Worm (Caenorhabditis elegans) whole organism, L2 larva: ENCODE measurements around the gene mks-3.

Experiments used
- C34F6.9 ChIP-seq: fragments of 150-350 bp; optimal IDR thresholded peaks from 2 replicates; lab custom pipeline; 2014; ENCODE audit warnings: missing biosample characterization, missing genetic modification characterization
- F13H6.1 ChIP-seq: sonication (generic microtip); optimal IDR thresholded peaks from 2 replicates; lab custom pipeline; 2016; ENCODE audit warnings: missing genetic modification characterization, missing compliant biosample characterization
- R02D3.7 ChIP-seq: fragments of 150-350 bp; optimal IDR thresholded peaks from 2 replicates; lab custom pipeline; 2014; ENCODE audit warnings: missing biosample characterization, missing genetic modification characterization
- Y55F3AM.14 ChIP-seq: fragments of 200-800 bp; sonication (Bioruptor generic); optimal IDR thresholded peaks from 2 replicates; lab custom pipeline; 2018; ENCODE audit warnings: mild to moderate bottlenecking, missing genetic modification characterization, missing compliant biosample characterization
- ZK546.5 ChIP-seq: sonication (generic microtip); optimal IDR thresholded peaks from 2 replicates; lab custom pipeline; 2017; ENCODE audit warnings: missing biosample characterization, missing genetic modification characterization
- alr-1 ChIP-seq: fragments of 150-350 bp; optimal IDR thresholded peaks from 2 replicates; lab custom pipeline; 2014; ENCODE audit warnings: missing biosample characterization, missing genetic modification characterization
- aly-2 ChIP-seq: fragments of 150-350 bp; optimal IDR thresholded peaks from 2 replicates; lab custom pipeline; 2014; ENCODE audit warnings: missing biosample characterization, missing genetic modification characterization
- blmp-1 ChIP-seq: sonication (generic microtip); optimal IDR thresholded peaks from 2 replicates; lab custom pipeline; 2017; ENCODE audit warnings: missing genetic modification characterization, mild to moderate bottlenecking, missing compliant biosample characterization, antibody characterized with exemption, moderate library complexity; ENCODE audit not compliant: insufficient read depth
- ceh-16 ChIP-seq: fragments of 150-350 bp; optimal IDR thresholded peaks from 2 replicates; lab custom pipeline; 2014; ENCODE audit warnings: missing biosample characterization, missing genetic modification characterization
- ceh-82 ChIP-seq: fragments of 150-350 bp; optimal IDR thresholded peaks from 2 replicates; lab custom pipeline; 2014; ENCODE audit warnings: missing biosample characterization, missing genetic modification characterization
- crh-2 ChIP-seq: sonication (generic microtip); optimal IDR thresholded peaks from 2 replicates; lab custom pipeline; 2017; ENCODE audit warnings: missing biosample characterization, missing genetic modification characterization
- elt-1 ChIP-seq: fragments of 150-350 bp; optimal IDR thresholded peaks from 2 replicates; lab custom pipeline; 2014; ENCODE audit warnings: missing biosample characterization, missing genetic modification characterization
- elt-3 ChIP-seq: sonication (generic microtip); optimal IDR thresholded peaks from 2 replicates; lab custom pipeline; 2017; ENCODE audit warnings: missing biosample characterization, missing genetic modification characterization
- fos-1 ChIP-seq: fragments of 150-350 bp; optimal IDR thresholded peaks from 2 replicates; lab custom pipeline; 2014; ENCODE audit warnings: missing biosample characterization, missing genetic modification characterization
- lin-13 ChIP-seq: fragments of 150-350 bp; optimal IDR thresholded peaks from 2 replicates; lab custom pipeline; 2014; ENCODE audit warnings: missing biosample characterization, missing genetic modification reagents, missing genetic modification characterization
- lin-39 ChIP-seq: fragments of 150-350 bp; optimal IDR thresholded peaks from 2 replicates; lab custom pipeline; 2014; ENCODE audit warnings: missing biosample characterization, missing genetic modification reagents, missing genetic modification characterization
- lsy-2 ChIP-seq, 2 experiments: fragments of 150-350 bp in 1 of 2; sonication (generic microtip) in 1 of 2; optimal IDR thresholded peaks; 2 replicates each; lab custom pipeline; 2014 to 2017; ENCODE audit warnings: missing biosample characterization in 2 of 2, missing genetic modification characterization in 2 of 2
- mbf-1 ChIP-seq: sonication (generic microtip); optimal IDR thresholded peaks from 2 replicates; lab custom pipeline; 2017; ENCODE audit warnings: missing biosample characterization, missing genetic modification characterization
- mdl-1 ChIP-seq, 2 experiments: fragments of 150-350 bp in 1 of 2; sonication (generic microtip) in 1 of 2; optimal IDR thresholded peaks; 2 replicates each; lab custom pipeline; 2017; ENCODE audit warnings: missing biosample characterization in 2 of 2, missing genetic modification characterization in 2 of 2
- nhr-10 ChIP-seq: sonication (generic microtip); optimal IDR thresholded peaks from 2 replicates; lab custom pipeline; 2017; ENCODE audit warnings: missing biosample characterization, missing genetic modification characterization
- nhr-11 ChIP-seq: fragments of 150-350 bp; optimal IDR thresholded peaks from 2 replicates; lab custom pipeline; 2014; ENCODE audit warnings: missing biosample characterization, missing genetic modification characterization
- nhr-12 ChIP-seq: fragments of 150-350 bp; optimal IDR thresholded peaks from 2 replicates; lab custom pipeline; 2014; ENCODE audit warnings: missing biosample characterization, missing genetic modification characterization
- nhr-21 ChIP-seq: fragments of 150-350 bp; optimal IDR thresholded peaks from 2 replicates; lab custom pipeline; 2014; ENCODE audit warnings: missing biosample characterization, missing genetic modification characterization
- nhr-23 ChIP-seq: fragments of 150-350 bp; optimal IDR thresholded peaks from 2 replicates; lab custom pipeline; 2014; ENCODE audit warnings: missing biosample characterization, missing genetic modification reagents, missing genetic modification characterization
- nhr-237 ChIP-seq: fragments of 150-350 bp; optimal IDR thresholded peaks from 2 replicates; lab custom pipeline; 2014; ENCODE audit warnings: missing biosample characterization, missing genetic modification characterization
- nhr-25 ChIP-seq: fragments of 150-350 bp; sonication (generic microtip); optimal IDR thresholded peaks from 3 replicates; lab custom pipeline; 2014; ENCODE audit warnings: missing biosample characterization, missing genetic modification characterization
- nhr-6 ChIP-seq: fragments of 150-350 bp; optimal IDR thresholded peaks from 2 replicates; lab custom pipeline; 2014; ENCODE audit warnings: missing biosample characterization, missing genetic modification characterization
- sem-4 ChIP-seq: fragments of 150-350 bp; optimal IDR thresholded peaks from 2 replicates; lab custom pipeline; 2014; ENCODE audit warnings: missing biosample characterization, missing genetic modification reagents, missing genetic modification characterization
- skn-1 ChIP-seq: sonication (generic microtip); optimal IDR thresholded peaks from 2 replicates; lab custom pipeline; 2017; ENCODE audit warnings: missing biosample characterization, missing genetic modification characterization
- sma-3 ChIP-seq: sonication (generic microtip); optimal IDR thresholded peaks from 2 replicates; lab custom pipeline; 2016; ENCODE audit warnings: missing genetic modification reagents, missing genetic modification characterization, missing compliant biosample characterization
- sma-9 ChIP-seq, 2 experiments: fragments of 150-350 bp in 1 of 2; sonication (generic microtip) in 1 of 2; optimal IDR thresholded peaks; 2 replicates each; lab custom pipeline; 2014 to 2016; ENCODE audit warnings: missing genetic modification characterization in 2 of 2, mild to moderate bottlenecking in 1 of 2, missing biosample characterization in 1 of 2, missing compliant biosample characterization in 1 of 2, missing genetic modification reagents in 1 of 2, moderate library complexity in 1 of 2
- snpc-4 ChIP-seq: fragments of 150-350 bp; optimal IDR thresholded peaks from 2 replicates; lab custom pipeline; 2014; ENCODE audit warnings: missing biosample characterization, missing genetic modification characterization
- unc-39 ChIP-seq: fragments of 150-350 bp; optimal IDR thresholded peaks from 2 replicates; lab custom pipeline; 2014; ENCODE audit warnings: missing biosample characterization, missing genetic modification characterization
- unc-62 ChIP-seq: fragments of 150-350 bp; optimal IDR thresholded peaks from 2 replicates; lab custom pipeline; 2014; ENCODE audit warnings: missing biosample characterization, missing genetic modification reagents, missing genetic modification characterization
- zag-1 ChIP-seq: fragments of 150-350 bp; optimal IDR thresholded peaks from 2 replicates; lab custom pipeline; 2014; ENCODE audit warnings: missing biosample characterization, missing genetic modification characterization
- ztf-11 ChIP-seq: sonication (generic microtip); optimal IDR thresholded peaks from 2 replicates; lab custom pipeline; 2017; ENCODE audit warnings: missing biosample characterization, missing genetic modification characterization
- ztf-4 ChIP-seq: fragments of 150-350 bp; optimal IDR thresholded peaks from 2 replicates; lab custom pipeline; 2014; ENCODE audit warnings: missing biosample characterization, missing genetic modification characterization

mks-3 gene

DNA sequence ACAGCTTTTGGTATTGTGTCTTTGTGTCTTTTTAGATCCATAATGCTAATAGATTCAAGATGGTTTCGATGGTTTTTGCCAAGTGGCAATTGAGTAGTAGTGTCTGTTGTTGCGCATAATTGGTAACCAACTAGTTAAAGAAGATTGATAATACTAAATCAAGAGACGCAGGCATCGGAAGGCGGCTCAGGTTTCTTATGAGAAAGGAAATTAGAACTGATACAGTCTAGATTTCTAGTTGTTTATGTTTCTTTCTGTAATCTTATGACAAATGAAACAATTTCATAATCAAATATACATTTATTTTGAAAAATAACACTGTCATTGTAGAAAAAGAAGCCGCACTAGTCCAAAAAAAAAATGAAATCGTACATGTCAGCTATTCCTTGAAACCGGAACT, 29.6 kb downstream of the mks-3 start, which contains the start of gene ZK1290.10:
ZK1290.10 (minus strand) TSS at position 101 of the 400 bp plus-strand sequence.
- no peak for TF ChIP-seq aly-2 (tag; lab: Kevin White, UChicago)
- no peak for TF ChIP-seq nhr-10 (tag; lab: Kevin White, UChicago)
- no peak for TF ChIP-seq fos-1
- TF ChIP-seq sma-3: no peak
- TF ChIP-seq ceh-16 (tag; lab: Kevin White, UChicago): no peak
- no peak for TF ChIP-seq zag-1 (tag; lab: Kevin White, UChicago)
- no peak for TF ChIP-seq lsy-2 (tag; optimal IDR thresholded peaks at IDR 0.05; lab: Kevin White, UChicago)
- no peak for TF ChIP-seq nhr-237 (tag; lab: Kevin White, UChicago)
- no peak for TF ChIP-seq ztf-4
- no peak for TF ChIP-seq lin-39 (tag; lab: Kevin White, UChicago)
- TF ChIP-seq Y55F3AM.14: no peak
- no peak for TF ChIP-seq R02D3.7 (tag; lab: Kevin White, UChicago)
- TF ChIP-seq ztf-11 (tag; lab: Kevin White, UChicago): no peak
- no peak for TF ChIP-seq elt-3 (tag; lab: Kevin White, UChicago)

- TF ChIP-seq F13H6.1 (tag; lab: Kevin White, UChicago): no peak
- TF ChIP-seq fos-1: no peak
- TF ChIP-seq nhr-21 (tag; lab: Kevin White, UChicago): no peak
- no peak for TF ChIP-seq ztf-4
- no peak for TF ChIP-seq ZK546.5 (tag; lab: Kevin White, UChicago)
- no peak for TF ChIP-seq unc-62 (GFP tag; lab: Kevin White, UChicago)
- TF ChIP-seq aly-2 (tag; lab: Kevin White, UChicago): no peak
- TF ChIP-seq skn-1 (tag; lab: Kevin White, UChicago): no peak
- no peak for TF ChIP-seq Y55F3AM.14
- no peak for TF ChIP-seq elt-1 (tag; lab: Kevin White, UChicago)
- no peak for TF ChIP-seq ceh-82 (tag; lab: Kevin White, UChicago)
- TF ChIP-seq blmp-1 (tag; lab: Kevin White, UChicago): no peak
- TF ChIP-seq elt-3 (tag; lab: Kevin White, UChicago): no peak
- no peak for TF ChIP-seq sem-4 (tag; lab: Kevin White, UChicago)
- TF ChIP-seq crh-2 (tag; lab: Kevin White, UChicago): no peak
- no peak for TF ChIP-seq snpc-4 (tag; lab: Kevin White, UChicago)
Observed at ce11 chrII:7549035-7549434, 34.4 kb downstream of the mks-3 start, which contains the start of gene tph-1. Gene tph-1, plus strand, starts transcription at chrII:7549335.

ce11 chrII:7548044-7548443, 35.4 kb downstream of the mks-3 start, which contains the start of gene fbxa-224:
Gene fbxa-224, minus strand, starts transcription at chrII:7548144.
- TF ChIP-seq crh-2 (tag; lab: Kevin White, UChicago) (no peak), skn-1 (tag; lab: Kevin White, UChicago) (no peak), unc-62 (GFP tag; lab: Kevin White, UChicago) (no peak), sma-9 (GFP tag; optimal IDR thresholded peaks at IDR 0.05; lab: Kevin White, UChicago) (no peak), sma-9 (tag; optimal IDR thresholded peaks at IDR 0.05; lab: Kevin White, UChicago) (no peak), lin-13 (GFP tag; lab: Kevin White, UChicago) (no peak), alr-1 (tag; lab: Kevin White, UChicago) (no peak)

ce11 chrII:7547269-7547668, 36.2 kb downstream of the mks-3 start:
- TF ChIP-seq nhr-6 (no peak), unc-39 (tag; lab: Kevin White, UChicago) (no peak), mdl-1 (tag; optimal IDR thresholded peaks at IDR 0.05; lab: Kevin White, UChicago) (no peak), F13H6.1 (tag; lab: Kevin White, UChicago) (no peak), elt-3 (tag; lab: Kevin White, UChicago) (no peak), crh-2 (tag; lab: Kevin White, UChicago) (no peak), sma-9 (GFP tag; optimal IDR thresholded peaks at IDR 0.05; lab: Kevin White, UChicago) (no peak), sma-9 (tag; optimal IDR thresholded peaks at IDR 0.05; lab: Kevin White, UChicago) (no peak), ceh-16 (tag; lab: Kevin White, UChicago) (no peak), nhr-12 (tag; lab: Kevin White, UChicago) (no peak), mbf-1 (tag; lab: Kevin White, UChicago) (no peak), ztf-11 (tag; lab: Kevin White, UChicago) (no peak), nhr-11 (tag; lab: Kevin White, UChicago) (no peak), blmp-1 (tag; lab: Kevin White, UChicago) (no peak), nhr-23 (tag; lab: Kevin White, UChicago) (no peak), lin-13 (GFP tag; lab: Kevin White, UChicago) (no peak), nhr-25 (tag; lab: Kevin White, UChicago) (no peak), C34F6.9 (tag; lab: Kevin White, UChicago) (no peak)
